Fruit fly (Drosophila melanogaster): ENCODE results near the gene mRpL21.

Gene mRpL21

DNA sequence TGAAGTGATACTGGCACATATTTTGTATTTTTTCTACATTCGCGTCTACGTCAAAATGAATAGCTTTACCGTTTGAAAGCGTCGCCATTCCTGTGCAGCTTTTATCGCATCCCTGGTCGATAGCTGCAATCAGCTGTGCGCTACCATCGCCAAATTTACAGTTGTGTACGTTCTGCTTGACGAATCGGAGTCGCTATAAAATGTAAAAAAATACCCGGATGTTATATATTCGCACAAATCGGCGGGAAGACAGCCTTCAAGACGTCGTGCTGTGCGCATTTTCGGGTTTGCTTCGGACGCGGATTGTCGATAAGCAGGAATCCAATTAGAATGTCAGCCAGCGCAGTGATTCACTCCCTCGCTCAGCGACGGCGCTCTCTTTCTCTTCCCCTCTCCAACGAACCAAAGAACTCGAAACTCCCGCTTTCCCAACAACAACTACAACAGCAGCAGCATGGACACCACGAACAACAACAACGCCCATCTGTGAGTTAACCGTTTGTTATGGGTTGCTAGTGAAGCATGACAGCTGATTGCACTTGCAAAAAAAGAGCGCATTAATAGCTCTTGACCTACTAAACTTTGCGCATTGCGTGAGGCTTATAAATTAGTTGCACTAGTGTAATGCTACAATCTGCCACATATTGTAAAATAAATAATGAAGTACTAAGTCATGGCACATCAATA, 39.9 kb upstream of the mRpL21 start (continued):
- TF ChIP-seq CG9215 (GFP tag; IDR thresholded peaks at IDR 0.05): no peak
- TF ChIP-seq fd3F (GFP tag; optimal IDR thresholded peaks at IDR 0.05): no peak
- TF ChIP-seq CG34224 (GFP tag; IDR thresholded peaks at IDR 0.05; ENCODE audit: partially characterized antibody): peak; percentile 44; the same call in 1 of the 3 replicates
- TF ChIP-seq Dip3 (GFP tag; optimal IDR thresholded peaks at IDR 0.05): no peak
- TF ChIP-seq Awh (GFP tag; IDR thresholded peaks at IDR 0.05): no peak
- TF ChIP-seq CG14667 (GFP tag; IDR thresholded peaks at IDR 0.05): no peak
- TF ChIP-seq Opbp (GFP tag; IDR thresholded peaks at IDR 0.05; ENCODE audit: partially characterized antibody): no peak
- TF ChIP-seq CG13624 (GFP tag; optimal IDR thresholded peaks at IDR 0.05): no peak
- no peak for TF ChIP-seq Neu2 (GFP tag; optimal IDR thresholded peaks at IDR 0.05; ENCODE audit: borderline replicate concordance)
- no peak for TF ChIP-seq dmrt11E (tag; optimal IDR thresholded peaks at IDR 0.05)
- no peak for TF ChIP-seq CG33557 (GFP tag; optimal IDR thresholded peaks at IDR 0.05)
- no peak for TF ChIP-seq CG18619 (GFP tag; optimal IDR thresholded peaks at IDR 0.05)
- TF ChIP-seq schlank (tag; optimal IDR thresholded peaks at IDR 0.05): no peak
- TF ChIP-seq her (GFP tag; optimal IDR thresholded peaks at IDR 0.05): no peak
- TF ChIP-seq Spps (tag; optimal IDR thresholded peaks at IDR 0.05): no peak
- no peak for TF ChIP-seq CG6765 (GFP tag; optimal IDR thresholded peaks at IDR 0.05)
- no peak for TF ChIP-seq CG17359 (tag; optimal IDR thresholded peaks at IDR 0.05)
- TF ChIP-seq CTCF (GFP tag; optimal IDR thresholded peaks at IDR 0.05): no peak
- TF ChIP-seq Hand (GFP tag; optimal IDR thresholded peaks at IDR 0.05): peak; percentile 6
- TF ChIP-seq Side (GFP tag; optimal IDR thresholded peaks at IDR 0.05): no peak
- no peak for TF ChIP-seq CG11456 (GFP tag; IDR thresholded peaks at IDR 0.05)
- TF ChIP-seq caup (GFP tag; optimal IDR thresholded peaks at IDR 0.05; ENCODE audit: severe bottlenecking): no peak
- no peak for TF ChIP-seq dysf (GFP tag; IDR thresholded peaks at IDR 0.05)
- 0 out of 4 replicates have a peak, but pooled peaks have one; percentile 34 for TF ChIP-seq Dll (GFP tag; IDR thresholded peaks at IDR 0.05; ENCODE audit: partially characterized antibody)
- TF ChIP-seq chinmo (GFP tag; IDR thresholded peaks at IDR 0.05; ENCODE audit: partially characterized antibody): peak; percentile 92
- no peak for TF ChIP-seq Hmx (GFP tag; optimal IDR thresholded peaks at IDR 0.05)
- no peak for TF ChIP-seq Mrtf (GFP tag; IDR thresholded peaks at IDR 0.05)
- TF ChIP-seq Sin3A (optimal IDR thresholded peaks at IDR 0.05): peak; percentile 80
- TF ChIP-seq Fer1 (GFP tag; optimal IDR thresholded peaks at IDR 0.05): no peak
- TF ChIP-seq grn (GFP tag; optimal IDR thresholded peaks at IDR 0.05): no peak
- TF ChIP-seq lola (GFP tag; optimal IDR thresholded peaks at IDR 0.05): no peak
- TF ChIP-seq CG2712 (tag; optimal IDR thresholded peaks at IDR 0.05): no peak
- no peak for TF ChIP-seq lbe (GFP tag; optimal IDR thresholded peaks at IDR 0.05)
- 0 out of 2 replicates have a peak, but pooled peaks have one; percentile 5 for TF ChIP-seq vvl (GFP tag; IDR thresholded peaks at IDR 0.05)
- peak; percentile 33 for TF ChIP-seq CG15514 (GFP tag; optimal IDR thresholded peaks at IDR 0.05)
- no peak for TF ChIP-seq D (optimal IDR thresholded peaks at IDR 0.05)
- no peak for TF ChIP-seq D (GFP tag; optimal IDR thresholded peaks at IDR 0.05)
- TF ChIP-seq repo (GFP tag; optimal IDR thresholded peaks at IDR 0.05): no peak
- no peak for TF ChIP-seq Med (GFP tag)
- peak; percentile 10 for TF ChIP-seq yki (optimal IDR thresholded peaks at IDR 0.05)
- no peak; the same call in 1 of the 2 replicates for TF ChIP-seq amos (GFP tag; IDR thresholded peaks at IDR 0.05; ENCODE audit: partially characterized antibody)
- peak; percentile 18; the same call in 1 of the 2 replicates for TF ChIP-seq rib (GFP tag; IDR thresholded peaks at IDR 0.05)
- no peak for TF ChIP-seq CG7357 (GFP tag; IDR thresholded peaks at IDR 0.05)
- TF ChIP-seq CG12391 (tag; optimal IDR thresholded peaks at IDR 0.05): no peak
- TF ChIP-seq twi (tag; optimal IDR thresholded peaks at IDR 0.05): no peak
- TF ChIP-seq ken (GFP tag; IDR thresholded peaks at IDR 0.05): no peak
- TF ChIP-seq CG16815 (GFP tag; optimal IDR thresholded peaks at IDR 0.05): no peak
- TF ChIP-seq slbo (GFP tag; IDR thresholded peaks at IDR 0.05): no peak
- no peak for TF ChIP-seq CG14441 (GFP tag; IDR thresholded peaks at IDR 0.05)
- TF ChIP-seq GATAe (GFP tag; conservative IDR thresholded peaks at IDR 0.05): no peak
- no peak for TF ChIP-seq CG6683 (GFP tag; optimal IDR thresholded peaks at IDR 0.05)
